Worm (Caenorhabditis elegans) whole organism, L4/young adult: ENCODE measurements around the gene gpa-2.

Source experiments
- W03F9.2 ChIP-seq: fragments of 150-350 bp; optimal IDR thresholded peaks from 2 replicates; lab custom pipeline; 2014; ENCODE audit warnings: missing biosample characterization, missing genetic modification characterization
- dao-5 ChIP-seq: sonication (generic microtip); optimal IDR thresholded peaks from 2 replicates; lab custom pipeline; 2016; ENCODE audit warnings: missing genotype, missing genetic modification characterization, moderate library complexity, missing compliant biosample characterization
- him-1 ChIP-seq: sonication (generic microtip); optimal IDR thresholded peaks from 2 replicates; lab custom pipeline; 2016; ENCODE audit warnings: missing genotype, missing genetic modification reagents, missing genetic modification characterization, missing compliant biosample characterization

DNA sequence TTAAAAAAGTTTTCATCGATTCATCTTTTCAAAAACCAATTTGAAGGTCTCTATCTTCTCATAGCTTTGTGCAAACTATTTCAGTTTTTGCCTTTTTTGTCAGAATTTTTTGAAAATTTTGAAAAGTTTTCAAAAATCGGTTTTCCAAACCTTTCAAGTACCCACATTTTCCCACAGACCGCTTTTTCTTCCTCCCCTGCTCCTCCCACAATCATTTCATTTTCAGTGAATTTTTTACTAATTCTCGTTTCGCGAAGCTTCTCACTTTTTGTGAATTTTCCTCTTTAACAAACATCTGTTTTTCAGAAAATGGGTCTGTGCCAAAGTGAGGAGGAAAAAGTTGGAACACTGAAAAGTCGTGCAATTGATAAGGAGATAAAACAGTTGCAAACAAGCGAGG lies at the start of gene gpa-2:
- TF ChIP-seq dao-5: no peak
- TF ChIP-seq him-1 (tag; lab: Kevin White, UChicago): no peak
- TF ChIP-seq W03F9.2 (tag; lab: Kevin White, UChicago): no peak
